Comparison of ENCODE assay signal across 2 worm cellular contexts in the genomic region with DNA sequence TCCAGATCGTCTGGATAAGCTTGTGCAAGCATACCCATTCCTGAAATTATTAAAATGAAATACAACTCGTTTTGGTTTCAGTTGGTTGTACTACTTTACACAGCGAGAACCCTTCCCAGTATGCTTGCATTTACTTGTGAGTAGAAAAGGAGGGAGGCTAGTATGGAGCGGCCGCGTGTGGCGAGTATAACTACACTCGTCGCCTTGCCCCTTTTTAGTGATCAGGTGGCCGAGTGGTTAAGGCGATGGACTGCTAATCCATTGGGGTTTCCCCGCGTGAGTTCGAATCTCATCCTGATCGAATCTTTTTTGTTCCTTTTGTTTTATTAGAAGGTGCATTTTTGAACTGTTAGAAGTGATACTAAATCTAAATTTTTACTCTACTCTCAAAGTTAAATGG.
TF ChIP-seq lines count a peak whose summit lies in the region.

No protein-coding gene starts in this region.

TF ChIP-seq in whole organism, L4 larva, 104 proteins besides CTCF, POLR2A, EP300 and RAD21 (continued from another document):
- peak; percentile 73 for TF ChIP-seq aha-1 (tag; lab: Kevin White, UChicago)
- TF ChIP-seq nhr-77 (tag; optimal IDR thresholded peaks at IDR 0.05; lab: Kevin White, UChicago) = no peak
- peak; percentile 82 for TF ChIP-seq Y105C5A.15 (GFP tag; IDR thresholded peaks at IDR 0.05; lab: Robert Waterston, UW)
- no peak for TF ChIP-seq lin-39 (tag; optimal IDR thresholded peaks at IDR 0.05; lab: Kevin White, UChicago)
- peak; percentile 75; the same call in 1 of the 2 replicates for TF ChIP-seq dmd-9 (GFP tag; IDR thresholded peaks at IDR 0.05; lab: Robert Waterston, UW)
- no peak for TF ChIP-seq zip-11 (GFP tag; IDR thresholded peaks at IDR 0.05; lab: Robert Waterston, UW)
- peak; percentile 62 for TF ChIP-seq nhr-111 (GFP tag; optimal IDR thresholded peaks at IDR 0.05; lab: Kevin White, UChicago)
- no peak for TF ChIP-seq F37D6.2 (tag; optimal IDR thresholded peaks at IDR 0.05; lab: Kevin White, UChicago)
- peak; percentile 94 for TF ChIP-seq lim-7 (GFP tag; IDR thresholded peaks at IDR 0.05; lab: Robert Waterston, UW)
- peak; percentile 36 to 83 for TF ChIP-seq daf-16 (GFP tag; optimal IDR thresholded peaks at IDR 0.05; lab: Kevin White, UChicago)
- TF ChIP-seq daf-16 (tag; optimal IDR thresholded peaks at IDR 0.05; lab: Kevin White, UChicago) = peak; percentile 44
- no peak for TF ChIP-seq unc-39 (tag; optimal IDR thresholded peaks at IDR 0.05; lab: Kevin White, UChicago)
- peak; percentile 42 for TF ChIP-seq dve-1 (tag; optimal IDR thresholded peaks at IDR 0.05; lab: Kevin White, UChicago; ENCODE audit: insufficient read depth)
- no peak for TF ChIP-seq attf-4 (tag; optimal IDR thresholded peaks at IDR 0.05; lab: Kevin White, UChicago)
- TF ChIP-seq egl-27 (tag; optimal IDR thresholded peaks at IDR 0.05; lab: Kevin White, UChicago) = no peak
- TF ChIP-seq mep-1 (tag; optimal IDR thresholded peaks at IDR 0.05; lab: Kevin White, UChicago) = peak; percentile 69
- peak; percentile 69; the same call in 1 of the 2 replicates for TF ChIP-seq ceh-44 (GFP tag; IDR thresholded peaks at IDR 0.05; lab: Robert Waterston, UW)
- TF ChIP-seq set-16 (GFP tag; IDR thresholded peaks at IDR 0.05; lab: Robert Waterston, UW) = no peak; the same call in 1 of the 2 replicates
- peak in 1 of 2 experiments; percentile 35 for TF ChIP-seq hif-1 (tag; optimal IDR thresholded peaks at IDR 0.05; lab: Kevin White, UChicago)
- no peak for TF ChIP-seq R02D3.7 (tag; optimal IDR thresholded peaks at IDR 0.05; lab: Kevin White, UChicago)
- TF ChIP-seq aly-2 (tag; optimal IDR thresholded peaks at IDR 0.05; lab: Kevin White, UChicago) = no peak
- TF ChIP-seq daf-19 (GFP tag; conservative IDR thresholded peaks at IDR 0.05; lab: Robert Waterston, UW) = peak; percentile 77
- TF ChIP-seq egl-43 (GFP tag; IDR thresholded peaks at IDR 0.05; lab: Robert Waterston, UW) = peak; percentile 98
- no peak for TF ChIP-seq tag-97 (GFP tag; IDR thresholded peaks at IDR 0.05; lab: Robert Waterston, UW)
- no peak for TF ChIP-seq lin-15B (tag; optimal IDR thresholded peaks at IDR 0.05; lab: Kevin White, UChicago)
- TF ChIP-seq Y5F2A.4 (GFP tag; optimal IDR thresholded peaks at IDR 0.05; lab: Kevin White, UChicago) = peak; percentile 68
- TF ChIP-seq fos-1 (tag; optimal IDR thresholded peaks at IDR 0.05; lab: Kevin White, UChicago) = no peak
- peak; percentile 51 for TF ChIP-seq hlh-11 (tag; optimal IDR thresholded peaks at IDR 0.05; lab: Kevin White, UChicago)
- TF ChIP-seq zfp-3 (GFP tag; conservative IDR thresholded peaks at IDR 0.05; lab: Robert Waterston, UW) = peak; percentile 73; the same call in 1 of the 2 replicates
- TF ChIP-seq lin-29 (GFP tag; IDR thresholded peaks at IDR 0.05; lab: Robert Waterston, UW) = 0 out of 2 replicates have a peak, but pooled peaks have one; percentile 50
- no peak for TF ChIP-seq cey-2 (tag; optimal IDR thresholded peaks at IDR 0.05; lab: Kevin White, UChicago; ENCODE audit: borderline replicate concordance, insufficient read depth)
- no peak for TF ChIP-seq dpl-1 (GFP tag; optimal IDR thresholded peaks at IDR 0.05; lab: Kevin White, UChicago)
- peak; percentile 65 for TF ChIP-seq lir-3 (tag; optimal IDR thresholded peaks at IDR 0.05; lab: Kevin White, UChicago)
- TF ChIP-seq hlh-30 (tag; optimal IDR thresholded peaks at IDR 0.05; lab: Kevin White, UChicago; ENCODE audit: insufficient read depth) = peak; percentile 60
- peak; percentile 81 for TF ChIP-seq mes-2 (tag; optimal IDR thresholded peaks at IDR 0.05; lab: Kevin White, UChicago; ENCODE audit: poor library complexity, severe bottlenecking)
- peak; percentile 97 for TF ChIP-seq dmd-8 (GFP tag; IDR thresholded peaks at IDR 0.05; lab: Robert Waterston, UW)
- no peak for TF ChIP-seq daf-12 (tag; optimal IDR thresholded peaks at IDR 0.05; lab: Kevin White, UChicago)
- 0 out of 2 replicates have a peak, but pooled peaks have one; percentile 29 for TF ChIP-seq saeg-2 (GFP tag; IDR thresholded peaks at IDR 0.05; lab: Robert Waterston, UW)
- TF ChIP-seq F49E8.2 (tag; optimal IDR thresholded peaks at IDR 0.05; lab: Kevin White, UChicago; ENCODE audit: borderline replicate concordance) = no peak
- TF ChIP-seq fkh-10 (GFP tag; optimal IDR thresholded peaks at IDR 0.05; lab: Kevin White, UChicago) = no peak
- peak; percentile 93 for TF ChIP-seq arid-1 (GFP tag; conservative IDR thresholded peaks at IDR 0.05; lab: Robert Waterston, UW)
- no peak for TF ChIP-seq lin-13 (GFP tag; optimal IDR thresholded peaks at IDR 0.05; lab: Kevin White, UChicago)
- peak; percentile 93 for TF ChIP-seq lin-1 (GFP tag; IDR thresholded peaks at IDR 0.05; lab: Robert Waterston, UW)
- no peak for TF ChIP-seq ZK546.5 (tag; optimal IDR thresholded peaks at IDR 0.05; lab: Kevin White, UChicago)
- TF ChIP-seq php-3 (GFP tag; IDR thresholded peaks at IDR 0.05; lab: Robert Waterston, UW) = peak; percentile 72
- peak in 1 of 2 experiments; percentile 3 for TF ChIP-seq mdl-1 (tag; optimal IDR thresholded peaks at IDR 0.05; lab: Kevin White, UChicago)
- TF ChIP-seq Y75B8A.6 (GFP tag; IDR thresholded peaks at IDR 0.05; lab: Robert Waterston, UW) = 0 out of 2 replicates have a peak, but pooled peaks have one; percentile 19
- TF ChIP-seq rbr-2 (tag; optimal IDR thresholded peaks at IDR 0.05; lab: Kevin White, UChicago) = peak; percentile 64
- TF ChIP-seq tra-1 (GFP tag; IDR thresholded peaks at IDR 0.05; lab: Robert Waterston, UW) = peak; percentile 92
- TF ChIP-seq ama-1 (optimal IDR thresholded peaks at IDR 0.05; lab: Kevin White, UChicago) = no peak

TF ChIP-seq in whole organism, late embryonic, 69 proteins besides CTCF, POLR2A, EP300 and RAD21 (continued from another document):
- peak; percentile 33 for TF ChIP-seq ets-4 (tag; optimal IDR thresholded peaks at IDR 0.05; lab: Kevin White, UChicago)
- peak; percentile 78 for TF ChIP-seq fax-1 (tag; optimal IDR thresholded peaks at IDR 0.05; lab: Kevin White, UChicago)
- peak; percentile 71 for TF ChIP-seq ceh-48 (tag; optimal IDR thresholded peaks at IDR 0.05; lab: Kevin White, UChicago)
- TF ChIP-seq ceh-31 (tag; optimal IDR thresholded peaks at IDR 0.05; lab: Kevin White, UChicago) = peak; percentile 76
- peak; percentile 87 for TF ChIP-seq lin-11 (tag; optimal IDR thresholded peaks at IDR 0.05; lab: Kevin White, UChicago)
- peak; percentile 91 for TF ChIP-seq sox-2 (GFP tag; IDR thresholded peaks at IDR 0.05; lab: Robert Waterston, UW)
- peak; percentile 89 for TF ChIP-seq tbx-2 (tag; optimal IDR thresholded peaks at IDR 0.05; lab: Kevin White, UChicago)
- TF ChIP-seq ceh-22 (tag; optimal IDR thresholded peaks at IDR 0.05; lab: Kevin White, UChicago) = no peak
- no peak for TF ChIP-seq pag-3 (tag; optimal IDR thresholded peaks at IDR 0.05; lab: Kevin White, UChicago; ENCODE audit: borderline replicate concordance)
